Worm (Caenorhabditis elegans): ENCODE data around the gene ZC477.4.

- TF ChIP-seq nhr-76 (tag; optimal IDR thresholded peaks at IDR 0.05), result no peak
- TF ChIP-seq elt-3 (tag; optimal IDR thresholded peaks at IDR 0.05), result no peak
- TF ChIP-seq nhr-28 (tag; optimal IDR thresholded peaks at IDR 0.05), result no peak
- no peak for TF ChIP-seq M03D4.4 (tag; optimal IDR thresholded peaks at IDR 0.05)
- no peak for TF ChIP-seq sem-2 (GFP tag; optimal IDR thresholded peaks at IDR 0.05)
- TF ChIP-seq nhr-12 (tag; optimal IDR thresholded peaks at IDR 0.05), result no peak
- TF ChIP-seq nhr-237 (tag; optimal IDR thresholded peaks at IDR 0.05), result no peak
- no peak for TF ChIP-seq pha-4 (tag; optimal IDR thresholded peaks at IDR 0.05)
These were observed 14.6 kb downstream of the ZC477.4 start for ce11 chrIV:7083976-7084375.

Measured in whole organism, mixed stage, embryonic.